Worm (Caenorhabditis elegans) whole organism, late embryonic: ENCODE measurements around the gene T22F3.11.

Experiments used
- C08G9.2 ChIP-seq: sonication (generic microtip); optimal IDR thresholded peaks from 2 replicates; lab custom pipeline; 2016; ENCODE audit warnings: mild to moderate bottlenecking, missing genetic modification characterization, moderate library complexity, missing compliant biosample characterization
- C38D4.7 ChIP-seq: fragments of 200-800 bp; sonication (Bioruptor generic); optimal IDR thresholded peaks from 2 replicates; lab custom pipeline; 2018; ENCODE audit warnings: mild to moderate bottlenecking, missing genetic modification characterization, moderate library complexity, missing compliant biosample characterization
- F13H6.1 ChIP-seq: sonication (generic microtip); optimal IDR thresholded peaks from 2 replicates; lab custom pipeline; 2016; ENCODE audit warnings: missing genetic modification characterization, missing compliant biosample characterization
- K02D7.2 ChIP-seq: sonication (generic microtip); optimal IDR thresholded peaks from 2 replicates; lab custom pipeline; 2017; ENCODE audit warnings: mild to moderate bottlenecking, missing genetic modification characterization, missing compliant biosample characterization
- K09A11.1 ChIP-seq: sonication (generic microtip); optimal IDR thresholded peaks from 2 replicates; lab custom pipeline; 2017; ENCODE audit warnings: antibody characterized with exemption, mild to moderate bottlenecking, missing genetic modification characterization, missing compliant biosample characterization; ENCODE audit not compliant: insufficient read depth
- T23F11.4 ChIP-seq: fragments of 200-800 bp; sonication (Bioruptor generic); optimal IDR thresholded peaks from 2 replicates; lab custom pipeline; 2018; ENCODE audit warnings: mild to moderate bottlenecking, missing genetic modification characterization, missing compliant biosample characterization
- Y22D7AL.16 ChIP-seq: sonication (generic microtip); optimal IDR thresholded peaks from 2 replicates; lab custom pipeline; 2016; ENCODE audit warnings: missing genetic modification characterization, missing compliant biosample characterization
- ama-1 ChIP-seq: fragments of 150-350 bp; optimal IDR thresholded peaks from 2 replicates; lab custom pipeline; 2014
- ceh-14 ChIP-seq: sonication (generic microtip); optimal IDR thresholded peaks from 2 replicates; lab custom pipeline; 2016; ENCODE audit warnings: missing genotype, missing genetic modification characterization, missing compliant biosample characterization
- ceh-18 ChIP-seq: sonication (generic microtip); optimal IDR thresholded peaks from 2 replicates; lab custom pipeline; 2016; ENCODE audit warnings: missing genetic modification characterization, missing compliant biosample characterization
- ceh-19 ChIP-seq: fragments of 200-800 bp; sonication (Bioruptor generic); optimal IDR thresholded peaks from 2 replicates; lab custom pipeline; 2018; ENCODE audit warnings: mild to moderate bottlenecking, missing genetic modification characterization, missing compliant biosample characterization
- ceh-2 ChIP-seq: sonication (generic microtip); optimal IDR thresholded peaks from 2 replicates; lab custom pipeline; 2016; ENCODE audit warnings: missing genotype, missing genetic modification characterization, missing compliant biosample characterization
- ceh-22 ChIP-seq: sonication (generic microtip); optimal IDR thresholded peaks from 2 replicates; lab custom pipeline; 2017; ENCODE audit warnings: missing biosample characterization, missing genetic modification characterization
- ceh-24 ChIP-seq: sonication (generic microtip); optimal IDR thresholded peaks from 2 replicates; lab custom pipeline; 2016; ENCODE audit warnings: mild to moderate bottlenecking, missing genetic modification characterization, missing compliant biosample characterization
- ceh-31 ChIP-seq: sonication (generic microtip); optimal IDR thresholded peaks from 2 replicates; lab custom pipeline; 2016; ENCODE audit warnings: missing genetic modification characterization, missing compliant biosample characterization
- ceh-34 ChIP-seq: sonication (generic microtip); optimal IDR thresholded peaks from 2 replicates; lab custom pipeline; 2016; ENCODE audit warnings: mild to moderate bottlenecking, missing genetic modification characterization, missing compliant biosample characterization
- ceh-45 ChIP-seq: fragments of 200-800 bp; sonication (Bioruptor generic); IDR thresholded peaks from 2 replicates; pipeline ENCODE4 v1.3.6; 2022; ENCODE audit warnings: missing genetic modification reagents, missing genetic modification characterization, missing compliant biosample characterization
- ceh-48 ChIP-seq: sonication (generic microtip); optimal IDR thresholded peaks from 2 replicates; lab custom pipeline; 2016; ENCODE audit warnings: missing genetic modification characterization, inconsistent platforms, missing compliant biosample characterization
- che-1 ChIP-seq: sonication (generic microtip); optimal IDR thresholded peaks from 2 replicates; lab custom pipeline; 2016; ENCODE audit warnings: mild to moderate bottlenecking, missing genetic modification characterization, missing compliant biosample characterization
- ets-4 ChIP-seq: sonication (generic microtip); optimal IDR thresholded peaks from 2 replicates; lab custom pipeline; 2016; ENCODE audit warnings: missing genetic modification characterization, missing compliant biosample characterization
- eyg-1 ChIP-seq: sonication (generic microtip); optimal IDR thresholded peaks from 2 replicates; lab custom pipeline; 2016; ENCODE audit warnings: missing genotype, missing genetic modification characterization, missing compliant biosample characterization
- fax-1 ChIP-seq: sonication (generic microtip); optimal IDR thresholded peaks from 2 replicates; lab custom pipeline; 2016; ENCODE audit warnings: missing genotype, missing genetic modification characterization, missing compliant biosample characterization
- fkh-10 ChIP-seq: fragments of 150-350 bp; optimal IDR thresholded peaks from 2 replicates; lab custom pipeline; 2014; ENCODE audit warnings: missing biosample characterization, missing genetic modification reagents, missing genetic modification characterization
- fkh-6 ChIP-seq: sonication (generic microtip); optimal IDR thresholded peaks from 2 replicates; lab custom pipeline; 2016; ENCODE audit warnings: missing genetic modification characterization, missing compliant biosample characterization
- hlh-30 ChIP-seq: sonication (generic microtip); optimal IDR thresholded peaks from 2 replicates; lab custom pipeline; 2017; ENCODE audit warnings: antibody characterized with exemption, missing genetic modification characterization, missing compliant biosample characterization; ENCODE audit not compliant: insufficient read depth
- hlh-8 ChIP-seq: sonication (generic microtip); optimal IDR thresholded peaks from 2 replicates; lab custom pipeline; 2016; ENCODE audit warnings: missing genotype, missing genetic modification characterization, missing compliant biosample characterization
- lim-6 ChIP-seq: sonication (generic microtip); optimal IDR thresholded peaks from 2 replicates; lab custom pipeline; 2016; ENCODE audit warnings: missing genetic modification characterization, missing compliant biosample characterization
- mec-3 ChIP-seq: sonication (generic microtip); optimal IDR thresholded peaks from 2 replicates; lab custom pipeline; 2016; ENCODE audit warnings: borderline replicate concordance, missing genetic modification characterization, missing compliant biosample characterization
- nfya-1 ChIP-seq: sonication (generic microtip); optimal IDR thresholded peaks from 2 replicates; lab custom pipeline; 2017; ENCODE audit warnings: missing genetic modification characterization, mild to moderate bottlenecking, missing compliant biosample characterization, antibody characterized with exemption, moderate library complexity
- nhr-11 ChIP-seq: fragments of 150-350 bp; optimal IDR thresholded peaks from 2 replicates; lab custom pipeline; 2014; ENCODE audit warnings: missing biosample characterization, missing genetic modification characterization
- npax-4 ChIP-seq: sonication (generic microtip); optimal IDR thresholded peaks from 2 replicates; lab custom pipeline; 2016; ENCODE audit warnings: missing genetic modification characterization, missing compliant biosample characterization
- odd-2 ChIP-seq: sonication (generic microtip); optimal IDR thresholded peaks from 2 replicates; lab custom pipeline; 2017; ENCODE audit warnings: antibody characterized with exemption, mild to moderate bottlenecking, missing genetic modification characterization, missing compliant biosample characterization
- pat-9 ChIP-seq: fragments of 200-800 bp; sonication (Bioruptor generic); optimal IDR thresholded peaks from 2 replicates; lab custom pipeline; 2018; ENCODE audit warnings: mild to moderate bottlenecking, missing genetic modification characterization, moderate library complexity, missing compliant biosample characterization
- pax-1 ChIP-seq: fragments of 150-350 bp; optimal IDR thresholded peaks from 2 replicates; lab custom pipeline; 2014; ENCODE audit warnings: missing biosample characterization, missing genetic modification characterization
- pha-2 ChIP-seq: sonication (generic microtip); optimal IDR thresholded peaks from 2 replicates; lab custom pipeline; 2017; ENCODE audit warnings: mild to moderate bottlenecking, missing genetic modification characterization, missing compliant biosample characterization
- pha-4 ChIP-seq: fragments of 150-350 bp; optimal IDR thresholded peaks from 2 replicates; lab custom pipeline; 2018; ENCODE audit warnings: missing biosample characterization, missing genetic modification reagents, missing genetic modification characterization
- pqm-1 ChIP-seq: sonication (generic microtip); optimal IDR thresholded peaks from 2 replicates; lab custom pipeline; 2016; ENCODE audit warnings: missing genetic modification characterization, missing compliant biosample characterization
- pros-1 ChIP-seq: fragments of 150-350 bp; optimal IDR thresholded peaks from 2 replicates; lab custom pipeline; 2014; ENCODE audit warnings: missing biosample characterization, missing genetic modification reagents, missing genetic modification characterization
- ref-2 ChIP-seq: sonication (generic microtip); optimal IDR thresholded peaks from 2 replicates; lab custom pipeline; 2016; ENCODE audit warnings: missing genetic modification characterization, missing compliant biosample characterization
- rnt-1 ChIP-seq: sonication (generic microtip); optimal IDR thresholded peaks from 2 replicates; lab custom pipeline; 2016; ENCODE audit warnings: missing genetic modification characterization, missing compliant biosample characterization
- sdc-2 ChIP-seq: sonication (generic microtip); optimal IDR thresholded peaks from 2 replicates; lab custom pipeline; 2016; ENCODE audit warnings: missing genotype, missing genetic modification characterization, missing compliant biosample characterization
- sox-2 ChIP-seq: fragments of 200-800 bp; sonication (Bioruptor generic); IDR thresholded peaks from 2 replicates; pipeline ENCODE4 v1.3.6; 2022; ENCODE audit warnings: missing genetic modification reagents, missing genetic modification characterization, missing compliant biosample characterization
- sox-4 ChIP-seq: sonication (generic microtip); optimal IDR thresholded peaks from 2 replicates; lab custom pipeline; 2017; ENCODE audit warnings: mild to moderate bottlenecking, missing genetic modification characterization, inconsistent platforms, missing compliant biosample characterization
- syd-9 ChIP-seq: sonication (generic microtip); optimal IDR thresholded peaks from 2 replicates; lab custom pipeline; 2016; ENCODE audit warnings: mild to moderate bottlenecking, missing genetic modification characterization, moderate library complexity, missing compliant biosample characterization
- tbx-7 ChIP-seq: sonication (generic microtip); optimal IDR thresholded peaks from 2 replicates; lab custom pipeline; 2016; ENCODE audit warnings: missing genotype, missing genetic modification characterization, missing compliant biosample characterization
- ttx-3 ChIP-seq: sonication (generic microtip); optimal IDR thresholded peaks from 2 replicates; lab custom pipeline; 2016; ENCODE audit warnings: missing genetic modification reagents, missing genetic modification characterization, missing compliant biosample characterization
- unc-3 ChIP-seq, 2 experiments: fragments of 200-800 bp in 1 of 2; sonication (Bioruptor generic) in 1 of 2; sonication (generic microtip) in 1 of 2; conservative IDR thresholded peaks in 1 of 2; optimal IDR thresholded peaks in 1 of 2; 2 replicates each; pipeline versions ENCODE4 v1.3.6 to Lab custom; 2016 to 2022; ENCODE audit warnings: missing compliant biosample characterization in 2 of 2, missing genetic modification characterization in 2 of 2, missing genetic modification reagents in 1 of 2
- unc-42 ChIP-seq: sonication (generic microtip); optimal IDR thresholded peaks from 2 replicates; lab custom pipeline; 2016; ENCODE audit warnings: missing genotype, missing genetic modification characterization, missing compliant biosample characterization
- unc-86 ChIP-seq: sonication (generic microtip); optimal IDR thresholded peaks from 2 replicates; lab custom pipeline; 2016; ENCODE audit warnings: missing genetic modification characterization, missing compliant biosample characterization
- ztf-16 ChIP-seq: sonication (generic microtip); optimal IDR thresholded peaks from 2 replicates; lab custom pipeline; 2017; ENCODE audit warnings: missing genetic modification characterization, missing compliant biosample characterization

The T22F3.11 gene

ce11 chrV:3588223-3588622 lies 26.1 kb downstream of the T22F3.11 start:
- TF ChIP-seq fax-1 (tag; lab: Kevin White, UChicago) (no peak), unc-42 (tag; lab: Kevin White, UChicago) (no peak), K09A11.1 (tag; lab: Kevin White, UChicago) (no peak), nfya-1 (tag; lab: Kevin White, UChicago) (no peak), npax-4 (tag; lab: Kevin White, UChicago) (no peak), pqm-1 (no peak), hlh-30 (tag; lab: Kevin White, UChicago) (no peak), sox-2 (GFP tag; lab: Robert Waterston, UW) (no peak)
- TF ChIP-seq, all 69 proteins: peak for 0

- TF ChIP-seq hlh-30 (tag; lab: Kevin White, UChicago) (no peak), ceh-18 (tag; lab: Kevin White, UChicago) (peak; percentile 19), ceh-19 (peak; percentile 49), unc-3 (GFP tag; conservative IDR thresholded peaks at IDR 0.05; lab: Robert Waterston, UW) (0 out of 2 replicates have a peak, but pooled peaks have one; percentile 38), unc-3 (tag; optimal IDR thresholded peaks at IDR 0.05; lab: Kevin White, UChicago) (peak; percentile 55), ceh-31 (tag; lab: Kevin White, UChicago) (peak; percentile 62), K02D7.2 (tag; lab: Kevin White, UChicago) (peak; percentile 18), eyg-1 (tag; lab: Kevin White, UChicago) (no peak), ama-1 (lab: Kevin White, UChicago) (no peak), ceh-2 (tag; lab: Kevin White, UChicago) (peak; percentile 39), mec-3 (tag; lab: Kevin White, UChicago) (peak; percentile 13), pha-2 (tag; lab: Kevin White, UChicago) (peak; percentile 80), syd-9 (tag; lab: Kevin White, UChicago) (no peak), C38D4.7 (GFP tag; lab: Kevin White, UChicago) (peak; percentile 54), Y22D7AL.16 (tag; lab: Kevin White, UChicago) (no peak), rnt-1 (tag; lab: Kevin White, UChicago) (no peak), ceh-45 (GFP tag; lab: Robert Waterston, UW) (no peak), ztf-16 (tag; lab: Kevin White, UChicago) (peak; percentile 15), fkh-10 (no peak), lim-6 (no peak), odd-2 (tag; lab: Kevin White, UChicago) (peak; percentile 66), ceh-24 (peak; percentile 0), pax-1 (tag; lab: Kevin White, UChicago) (no peak), sdc-2 (peak; percentile 19), pros-1 (tag; lab: Kevin White, UChicago) (no peak), unc-42 (tag; lab: Kevin White, UChicago) (no peak), fkh-6 (peak; percentile 33), pat-9 (tag; lab: Kevin White, UChicago) (peak; percentile 31), tbx-7 (tag; lab: Kevin White, UChicago) (no peak), ref-2 (tag; lab: Kevin White, UChicago) (no peak), ttx-3 (peak; percentile 64), T23F11.4 (GFP tag; lab: Kevin White, UChicago) (no peak), hlh-8 (tag; lab: Kevin White, UChicago) (no peak), unc-86 (tag; lab: Kevin White, UChicago) (peak; percentile 11), che-1 (tag; lab: Kevin White, UChicago) (peak; percentile 70), ets-4 (no peak), ceh-48 (tag; lab: Kevin White, UChicago) (peak; percentile 34), ceh-14 (peak; percentile 9), sox-4 (tag; lab: Kevin White, UChicago) (peak; percentile 73), ceh-22 (no peak), F13H6.1 (tag; lab: Kevin White, UChicago) (peak; percentile 46), K09A11.1 (tag; lab: Kevin White, UChicago) (peak; percentile 54), pha-4 (no peak), nhr-11 (no peak), C08G9.2 (tag; lab: Kevin White, UChicago) (no peak), ceh-34 (tag; lab: Kevin White, UChicago) (peak; percentile 74)
These were observed 26.7 kb downstream of the T22F3.11 start for ce11 chrV:3587633-3588032.
